Fruit fly (Drosophila melanogaster) whole organism, wandering third instar larva: Measurements from ENCODE around the gene RpL13A.

Source experiments
- CG32264 ChIP-seq: fragments of 200-800 bp; sonication (Bioruptor generic); optimal IDR thresholded peaks from 2 replicates; lab custom pipeline; 2016; ENCODE audit warnings: missing biosample characterization, missing genetic modification characterization
- CG9705 ChIP-seq: fragments of 200-800 bp; sonication (Bioruptor generic); optimal IDR thresholded peaks from 2 replicates; lab custom pipeline; 2018; ENCODE audit warnings: missing biosample characterization, mild to moderate bottlenecking, missing genetic modification characterization
- CrebA ChIP-seq: fragments of 200-800 bp; sonication (Bioruptor generic); optimal IDR thresholded peaks from 2 replicates; lab custom pipeline; 2016; ENCODE audit warnings: missing biosample characterization, mild to moderate bottlenecking, missing genetic modification characterization, borderline replicate concordance
- Dfd ChIP-seq: fragments of >200 bp; optimal IDR thresholded peaks from 2 replicates; lab custom pipeline; 2017; ENCODE audit warnings: missing biosample characterization, missing genetic modification characterization
- Dif ChIP-seq: fragments of 200-275, 200-300 bp; sonication (Bioruptor generic); optimal IDR thresholded peaks from 2 replicates; lab custom pipeline; 2018; ENCODE audit warnings: missing biosample characterization, missing genetic modification characterization; ENCODE audit not compliant: partially characterized antibody
- Hnf4 ChIP-seq: fragments of 200-800 bp; sonication (Bioruptor generic); optimal IDR thresholded peaks from 2 replicates; lab custom pipeline; 2016; ENCODE audit warnings: missing biosample characterization, mild to moderate bottlenecking, missing genetic modification characterization
- Hr78 ChIP-seq: fragments of >200 bp; optimal IDR thresholded peaks from 2 replicates; lab custom pipeline; 2017; ENCODE audit warnings: missing biosample characterization, missing genetic modification characterization
- Hr83 ChIP-seq: fragments of 200-300 bp; sonication (Bioruptor generic); optimal IDR thresholded peaks from 2 replicates; lab custom pipeline; 2016; ENCODE audit warnings: missing biosample characterization, mild to moderate bottlenecking, missing genetic modification characterization, moderate library complexity; ENCODE audit not compliant: poor library complexity, severe bottlenecking
- Jra ChIP-seq: sonication (Bioruptor generic); optimal IDR thresholded peaks from 2 replicates; lab custom pipeline; 2016; ENCODE audit warnings: missing biosample characterization, missing genetic modification characterization
- Mio ChIP-seq: sonication (Bioruptor generic); optimal IDR thresholded peaks from 2 replicates; lab custom pipeline; 2016; ENCODE audit warnings: missing biosample characterization, missing genetic modification characterization
- Myc ChIP-seq: fragments of >200 bp; optimal IDR thresholded peaks from 2 replicates; lab custom pipeline; 2017
- N ChIP-seq: fragments of >200 bp; optimal IDR thresholded peaks from 2 replicates; lab custom pipeline; 2018; ENCODE audit warnings: missing biosample characterization, missing external identifiers, missing genetic modification characterization
- OdsH ChIP-seq: fragments of 200-800 bp; sonication (Bioruptor generic); optimal IDR thresholded peaks from 2 replicates; lab custom pipeline; 2016; ENCODE audit warnings: missing biosample characterization, mild to moderate bottlenecking, missing genetic modification characterization
- Rel ChIP-seq, 2 experiments: fragments of 200-800 bp; sonication (Bioruptor generic) in 1 of 2; optimal IDR thresholded peaks; 2 replicates in 1 of 2; 3 replicates in 1 of 2; lab custom pipeline; 2016 to 2019; ENCODE audit warnings: mild to moderate bottlenecking in 2 of 2, missing biosample characterization in 2 of 2, missing genetic modification characterization in 2 of 2, moderate library complexity in 1 of 2
- brk ChIP-seq: fragments of 200-800 bp; sonication (Bioruptor generic); optimal IDR thresholded peaks from 2 replicates; lab custom pipeline; 2016; ENCODE audit warnings: missing biosample characterization, mild to moderate bottlenecking, missing genetic modification characterization
- dl ChIP-seq, 2 experiments: fragments of 175-275, 200-275 bp in 1 of 2; fragments of 200-275 bp in 1 of 2; sonication (Bioruptor generic); optimal IDR thresholded peaks; lab custom pipeline; 2018; ENCODE audit warnings: mild to moderate bottlenecking in 2 of 2, missing biosample characterization in 2 of 2, missing genetic modification characterization in 2 of 2, moderate library complexity in 2 of 2; ENCODE audit not compliant: partially characterized antibody in 2 of 2, insufficient read depth in 1 of 2
- dmrt93B ChIP-seq: fragments of 200-800 bp; sonication (Bioruptor generic); optimal IDR thresholded peaks from 2 replicates; lab custom pipeline; 2018; ENCODE audit warnings: missing biosample characterization, mild to moderate bottlenecking, missing genetic modification characterization
- ey ChIP-seq: fragments of 200-800 bp; sonication (Bioruptor generic); optimal IDR thresholded peaks from 2 replicates; lab custom pipeline; 2016; ENCODE audit warnings: missing biosample characterization, missing genetic modification characterization
- foxo ChIP-seq, 2 experiments: fragments of 200-800 bp; sonication (Bioruptor generic); optimal IDR thresholded peaks; 2 replicates in 1 of 2; 3 replicates in 1 of 2; lab custom pipeline; 2016 to 2017; ENCODE audit warnings: missing biosample characterization in 2 of 2, missing genetic modification characterization in 2 of 2
- fru ChIP-seq: fragments of 200-800 bp; sonication (Bioruptor generic); optimal IDR thresholded peaks from 3 replicates; lab custom pipeline; 2016; ENCODE audit warnings: missing biosample characterization, mild to moderate bottlenecking, missing genetic modification characterization
- h ChIP-seq: fragments of 200-800 bp; sonication (Bioruptor generic); optimal IDR thresholded peaks from 3 replicates; lab custom pipeline; 2016; ENCODE audit warnings: missing biosample characterization, mild to moderate bottlenecking, missing genetic modification characterization
- jim ChIP-seq: fragments of 175-275, 200-325 bp; sonication (Bioruptor generic); optimal IDR thresholded peaks from 2 replicates; lab custom pipeline; 2016; ENCODE audit warnings: missing biosample characterization, mild to moderate bottlenecking, missing genetic modification characterization
- psq ChIP-seq: fragments of 200-800 bp; sonication (Bioruptor generic); optimal IDR thresholded peaks from 3 replicates; lab custom pipeline; 2017; ENCODE audit warnings: missing biosample characterization, mild to moderate bottlenecking, missing genetic modification characterization, moderate library complexity
- rgr ChIP-seq: fragments of 200-800 bp; sonication (Bioruptor generic); optimal IDR thresholded peaks from 3 replicates; lab custom pipeline; 2016; ENCODE audit warnings: missing biosample characterization, mild to moderate bottlenecking, missing genetic modification characterization
- sage ChIP-seq: fragments of 200-800 bp; sonication (Bioruptor generic); optimal IDR thresholded peaks from 2 replicates; lab custom pipeline; 2016; ENCODE audit warnings: missing biosample characterization, mild to moderate bottlenecking, missing genetic modification characterization
- sv ChIP-seq: fragments of 200-800 bp; sonication (Bioruptor generic); optimal IDR thresholded peaks from 3 replicates; lab custom pipeline; 2016; ENCODE audit warnings: missing biosample characterization, missing genetic modification characterization
- usp ChIP-seq: fragments of >200 bp; optimal IDR thresholded peaks from 2 replicates; lab custom pipeline; 2017; ENCODE audit warnings: missing biosample characterization, missing genetic modification characterization
- woc ChIP-seq: sonication (Bioruptor generic); optimal IDR thresholded peaks from 2 replicates; lab custom pipeline; 2016; ENCODE audit warnings: missing biosample characterization, mild to moderate bottlenecking, missing genetic modification characterization

Gene RpL13A

dm6 chr3R:5669740-5670659 lies 45.7 kb downstream of the RpL13A start:
- TF ChIP-seq brk (GFP tag; lab: Kevin White, UChicago) (no peak), psq (GFP tag; lab: Kevin White, UChicago) (peak; percentile 60)
- TF ChIP-seq, all 38 proteins: peak for 1

dm6 chr3R:5670660-5671264 lies 46.5 kb downstream of the RpL13A start:
- peak in 1 of 2 experiments; percentile 8 for TF ChIP-seq foxo (GFP tag; optimal IDR thresholded peaks at IDR 0.05; lab: Kevin White, UChicago)
- TF ChIP-seq sv (GFP tag; lab: Kevin White, UChicago) = no peak
- TF ChIP-seq CG9705 (GFP tag; lab: Kevin White, UChicago) = no peak
- TF ChIP-seq Mio (GFP tag; lab: Kevin White, UChicago) = peak; percentile 6
- TF ChIP-seq rgr (GFP tag; lab: Kevin White, UChicago) = peak; percentile 4
- peak; percentile 46 for TF ChIP-seq jim (GFP tag; lab: Kevin White, UChicago)
- peak; percentile 85 for TF ChIP-seq psq (GFP tag; lab: Kevin White, UChicago)
- no peak for TF ChIP-seq N (GFP tag; lab: Kevin White, UChicago)
- peak; percentile 12 for TF ChIP-seq brk (GFP tag; lab: Kevin White, UChicago)
- peak; percentile 11 for TF ChIP-seq fru (GFP tag; lab: Kevin White, UChicago)
- TF ChIP-seq usp (GFP tag; lab: Kevin White, UChicago) = no peak
- TF ChIP-seq Dfd (GFP tag; lab: Kevin White, UChicago) = no peak
- no peak for TF ChIP-seq ey (GFP tag; lab: Kevin White, UChicago)
- TF ChIP-seq Hnf4 (GFP tag; lab: Kevin White, UChicago) = peak; percentile 36
- peak; percentile 17 for TF ChIP-seq Jra (GFP tag; lab: Kevin White, UChicago)

- no peak for TF ChIP-seq CrebA (GFP tag; lab: Kevin White, UChicago)
- peak; percentile 40 for TF ChIP-seq Hr83
Measured at dm6 chr3R:5671265-5671663, 47.0 kb downstream of the RpL13A start.

- TF ChIP-seq psq (GFP tag; lab: Kevin White, UChicago) (no peak), ey (GFP tag; lab: Kevin White, UChicago) (no peak), Dif (GFP tag; lab: Kevin White, UChicago) (peak; percentile 76), Rel (GFP tag; optimal IDR thresholded peaks at IDR 0.05; lab: Kevin White, UChicago) (no peak), Rel (tag; optimal IDR thresholded peaks at IDR 0.05; lab: Kevin White, UChicago) (peak; percentile 46), Myc (lab: Kevin White, UChicago) (peak; percentile 79), Hr78 (GFP tag; lab: Kevin White, UChicago) (no peak), OdsH (no peak), jim (GFP tag; lab: Kevin White, UChicago) (no peak), CG32264 (no peak), woc (GFP tag; lab: Kevin White, UChicago) (no peak), N (GFP tag; lab: Kevin White, UChicago) (no peak), dl (GFP tag; optimal IDR thresholded peaks at IDR 0.05; lab: Kevin White, UChicago; ENCODE audit: insufficient read depth in 1 of 2, partially characterized antibody in 2 of 2) (peak; percentile 42 to 56)
Measured at dm6 chr3R:5671795-5672657, 47.8 kb downstream of the RpL13A start.

dm6 chr3R:5672658-5673217 lies 48.5 kb downstream of the RpL13A start:
- peak; percentile 23 for TF ChIP-seq OdsH
- TF ChIP-seq dmrt93B (GFP tag; lab: Kevin White, UChicago) = no peak
- TF ChIP-seq fru (GFP tag; lab: Kevin White, UChicago) = peak; percentile 41
- TF ChIP-seq sage (GFP tag; lab: Kevin White, UChicago) = peak; percentile 2
- TF ChIP-seq Hr78 (GFP tag; lab: Kevin White, UChicago) = no peak
- TF ChIP-seq ey (GFP tag; lab: Kevin White, UChicago) = no peak
- TF ChIP-seq jim (GFP tag; lab: Kevin White, UChicago) = peak; percentile 15
- TF ChIP-seq Rel (GFP tag; optimal IDR thresholded peaks at IDR 0.05; lab: Kevin White, UChicago) = no peak
- peak; percentile 25 for TF ChIP-seq Rel (tag; optimal IDR thresholded peaks at IDR 0.05; lab: Kevin White, UChicago)
- TF ChIP-seq Hr83 = peak; percentile 70
- peak; percentile 65 for TF ChIP-seq h (GFP tag; lab: Kevin White, UChicago)
- peak; percentile 19 for TF ChIP-seq psq (GFP tag; lab: Kevin White, UChicago)
